Worm (Caenorhabditis elegans): Measurements from ENCODE around the gene rbr-2.

The rbr-2 gene

DNA sequence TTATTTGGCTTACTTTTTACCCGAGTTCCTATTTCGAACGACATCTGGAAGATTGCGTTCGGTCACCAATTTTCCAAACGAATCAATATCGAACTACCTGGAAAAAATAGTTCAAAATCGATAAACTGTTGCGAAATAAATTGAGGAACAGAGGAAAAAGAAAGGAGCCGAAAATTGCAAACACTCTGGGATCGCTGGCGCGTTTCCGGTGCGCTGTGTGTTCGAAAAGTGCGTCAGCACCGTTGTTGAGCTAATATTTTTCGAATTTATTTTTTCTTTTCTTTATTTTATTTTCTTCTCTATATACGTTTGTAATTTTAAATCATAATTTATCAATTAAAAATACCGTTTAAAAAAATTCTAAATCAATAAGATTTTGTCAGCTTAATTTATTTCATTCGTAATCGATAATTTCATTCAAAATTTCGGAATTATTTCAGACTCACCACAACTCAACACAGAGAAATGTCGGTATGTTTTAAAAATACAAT lies 13.2 kb downstream of the rbr-2 start, which contains the start of the genes dnc-1 and lsm-7:
Gene dnc-1 (minus strand): TSS at position 142 of the 491 bp plus-strand sequence.
Gene lsm-7 (plus strand): TSS at position 441 of the 491 bp plus-strand sequence.
- no peak for TF ChIP-seq nhr-28 (tag; optimal IDR thresholded peaks at IDR 0.05)
- no peak for TF ChIP-seq ztf-4 (tag; optimal IDR thresholded peaks at IDR 0.05)
- peak; percentile 68 for TF ChIP-seq lin-15B (tag; optimal IDR thresholded peaks at IDR 0.05)
- no peak for TF ChIP-seq ceh-9 (tag; optimal IDR thresholded peaks at IDR 0.05)
- TF ChIP-seq egl-5 (tag; optimal IDR thresholded peaks at IDR 0.05) = no peak
- TF ChIP-seq skn-1 (tag; optimal IDR thresholded peaks at IDR 0.05) = peak; percentile 65
- TF ChIP-seq R02D3.7 (tag; optimal IDR thresholded peaks at IDR 0.05) = peak; percentile 34
- no peak for TF ChIP-seq tbx-2 (tag; optimal IDR thresholded peaks at IDR 0.05)
- peak; percentile 72 for TF ChIP-seq lin-39 (tag; optimal IDR thresholded peaks at IDR 0.05)
- TF ChIP-seq ama-1 (optimal IDR thresholded peaks at IDR 0.05) = no peak
- no peak for TF ChIP-seq elt-3 (tag; optimal IDR thresholded peaks at IDR 0.05)
- TF ChIP-seq nhr-76 (tag; optimal IDR thresholded peaks at IDR 0.05) = no peak
- peak; percentile 88 for TF ChIP-seq pha-4 (tag; optimal IDR thresholded peaks at IDR 0.05)
- TF ChIP-seq ceh-28 (tag; optimal IDR thresholded peaks at IDR 0.05) = peak; percentile 77
- TF ChIP-seq mml-1 (tag; optimal IDR thresholded peaks at IDR 0.05) = no peak
- TF ChIP-seq nhr-23 (tag; optimal IDR thresholded peaks at IDR 0.05) = peak; percentile 49
- peak; percentile 57 for TF ChIP-seq fkh-10 (GFP tag; optimal IDR thresholded peaks at IDR 0.05)
- peak; percentile 23 for TF ChIP-seq lsy-12 (tag; optimal IDR thresholded peaks at IDR 0.05)
- TF ChIP-seq elt-1 (tag; optimal IDR thresholded peaks at IDR 0.05) = peak; percentile 46
- TF ChIP-seq nhr-12 (tag; optimal IDR thresholded peaks at IDR 0.05) = no peak
- no peak for TF ChIP-seq aly-2 (tag; optimal IDR thresholded peaks at IDR 0.05)
- TF ChIP-seq nhr-77 (tag; optimal IDR thresholded peaks at IDR 0.05) = no peak
- peak; percentile 18 for TF ChIP-seq nhr-43 (tag; optimal IDR thresholded peaks at IDR 0.05; ENCODE audit: poor library complexity, severe bottlenecking)
- TF ChIP-seq nhr-67 (tag; optimal IDR thresholded peaks at IDR 0.05) = no peak
- peak; percentile 28 for TF ChIP-seq elt-2 (tag; optimal IDR thresholded peaks at IDR 0.05)
- no peak for TF ChIP-seq fkh-2 (tag; optimal IDR thresholded peaks at IDR 0.05)
- TF ChIP-seq ztf-11 (tag; optimal IDR thresholded peaks at IDR 0.05) = no peak
- TF ChIP-seq unc-62 (GFP tag; optimal IDR thresholded peaks at IDR 0.05) = no peak
- no peak for TF ChIP-seq nhr-11 (tag; optimal IDR thresholded peaks at IDR 0.05)
- TF ChIP-seq pqm-1 (tag; optimal IDR thresholded peaks at IDR 0.05) = peak; percentile 16
- TF ChIP-seq nhr-25 (tag; optimal IDR thresholded peaks at IDR 0.05) = peak; percentile 35
- no peak for TF ChIP-seq fos-1 (tag; optimal IDR thresholded peaks at IDR 0.05)
- no peak for TF ChIP-seq ceh-16 (tag; optimal IDR thresholded peaks at IDR 0.05)
- peak; percentile 63 for TF ChIP-seq hmg-11 (tag; optimal IDR thresholded peaks at IDR 0.05)
- TF ChIP-seq nhr-237 (tag; optimal IDR thresholded peaks at IDR 0.05) = no peak
- TF ChIP-seq jun-1 (tag; optimal IDR thresholded peaks at IDR 0.05) = peak; percentile 39
- TF ChIP-seq sea-2 (GFP tag; optimal IDR thresholded peaks at IDR 0.05) = no peak
- TF ChIP-seq daf-12 (tag; optimal IDR thresholded peaks at IDR 0.05) = no peak
- TF ChIP-seq eor-1 (tag; optimal IDR thresholded peaks at IDR 0.05) = no peak
- no peak for TF ChIP-seq unc-39 (tag; optimal IDR thresholded peaks at IDR 0.05)
- no peak for TF ChIP-seq ZK546.5 (tag; optimal IDR thresholded peaks at IDR 0.05)
- no peak for TF ChIP-seq zag-1 (tag; optimal IDR thresholded peaks at IDR 0.05)
- TF ChIP-seq mdl-1 (tag; optimal IDR thresholded peaks at IDR 0.05) = no peak
- TF ChIP-seq ceh-82 (tag; optimal IDR thresholded peaks at IDR 0.05) = peak; percentile 7
- no peak for TF ChIP-seq egl-27 (tag; optimal IDR thresholded peaks at IDR 0.05)
- TF ChIP-seq nfya-1 (tag; optimal IDR thresholded peaks at IDR 0.05; ENCODE audit: insufficient read depth) = peak; percentile 87
- TF ChIP-seq snpc-4 (tag; optimal IDR thresholded peaks at IDR 0.05) = peak; percentile 79

Data from whole organism, L3 larva.